Fruit fly (Drosophila melanogaster) whole organism, embryonic: Measurements from ENCODE around the gene ttm50.

ENCODE experiments used
- B-H2 ChIP-seq: fragments of 200-800 bp; sonication (Bioruptor generic); optimal IDR thresholded peaks from 2 replicates; lab custom pipeline; 2018; ENCODE audit warnings: missing biosample characterization, mild to moderate bottlenecking, missing genetic modification characterization
- CG10979 ChIP-seq: fragments of 200-800 bp; sonication (Bioruptor generic); optimal IDR thresholded peaks from 2 replicates; lab custom pipeline; 2018; ENCODE audit warnings: missing biosample characterization, mild to moderate bottlenecking, missing genetic modification characterization, moderate library complexity
- CG12744 ChIP-seq: fragments of 200-800 bp; sonication (Bioruptor generic); optimal IDR thresholded peaks from 2 replicates; lab custom pipeline; 2016; ENCODE audit warnings: missing biosample characterization, missing genetic modification characterization
- CG13624 ChIP-seq: fragments of 200-800 bp; sonication (Bioruptor generic); optimal IDR thresholded peaks from 2 replicates; lab custom pipeline; 2016; ENCODE audit warnings: missing biosample characterization, missing genetic modification characterization
- CG13894 ChIP-seq: fragments of 200-800 bp; sonication (Bioruptor generic); optimal IDR thresholded peaks from 3 replicates; lab custom pipeline; 2018; ENCODE audit warnings: missing biosample characterization, mild to moderate bottlenecking, missing genetic modification characterization, moderate library complexity
- CG17612 ChIP-seq: fragments of 200-800 bp; sonication (Bioruptor generic); IDR thresholded peaks from 2 replicates; pipeline ENCODE4 v1.3.6; 2022; ENCODE audit warnings: missing biosample characterization, missing genetic modification characterization
- CG18262 ChIP-seq: fragments of 200-800 bp; optimal IDR thresholded peaks from 3 replicates; lab custom pipeline; 2019; ENCODE audit warnings: missing biosample characterization, mild to moderate bottlenecking, missing genetic modification characterization, moderate library complexity
- CG30020 ChIP-seq: fragments of 200-800 bp; optimal IDR thresholded peaks from 2 replicates; lab custom pipeline; 2019; ENCODE audit warnings: missing biosample characterization, mild to moderate bottlenecking, missing genetic modification characterization, moderate library complexity
- CG31224 ChIP-seq: fragments of 200-800 bp; sonication (Bioruptor generic); IDR thresholded peaks from 2 replicates; pipeline ENCODE4 v1.3.6; 2022; ENCODE audit warnings: missing biosample characterization, missing genetic modification characterization
- CG3163 ChIP-seq: fragments of 200-800 bp; sonication (Bioruptor generic); optimal IDR thresholded peaks from 3 replicates; lab custom pipeline; 2016; ENCODE audit warnings: missing biosample characterization, missing genetic modification characterization
- CG32532 ChIP-seq: fragments of 200-800 bp; sonication (Bioruptor generic); IDR thresholded peaks from 2 replicates; pipeline ENCODE4 v1.3.6; 2022; ENCODE audit warnings: missing biosample characterization, missing genetic modification characterization
- CG32767 ChIP-seq: fragments of 200-800 bp; sonication (Bioruptor generic); IDR thresholded peaks from 2 replicates; pipeline ENCODE4 v1.3.6; 2022; ENCODE audit warnings: missing biosample characterization, missing genetic modification characterization
- CG34376 ChIP-seq: fragments of 200-800 bp; sonication (Bioruptor generic); optimal IDR thresholded peaks from 2 replicates; lab custom pipeline; 2018; ENCODE audit warnings: missing biosample characterization, mild to moderate bottlenecking, missing genetic modification characterization
- CG3838 ChIP-seq: fragments of 200-800 bp; sonication (Bioruptor generic); optimal IDR thresholded peaks from 3 replicates; lab custom pipeline; 2016; ENCODE audit warnings: missing biosample characterization, missing genetic modification characterization
- CG8388 ChIP-seq: fragments of 200-800 bp; sonication (Bioruptor generic); optimal IDR thresholded peaks from 2 replicates; lab custom pipeline; 2019; ENCODE audit warnings: missing biosample characterization, mild to moderate bottlenecking, missing genetic modification characterization, moderate library complexity
- CG9215 ChIP-seq: fragments of 200-800 bp; sonication (Bioruptor generic); IDR thresholded peaks from 2 replicates; pipeline ENCODE4 v1.3.6; 2022; ENCODE audit warnings: missing biosample characterization, missing genetic modification characterization
- CTCF ChIP-seq: fragments of 200-800 bp; sonication (Bioruptor generic); optimal IDR thresholded peaks from 2 replicates; lab custom pipeline; 2017; ENCODE audit warnings: missing biosample characterization, mild to moderate bottlenecking, missing genetic modification characterization, moderate library complexity
- Dip3 ChIP-seq: fragments of 200-800 bp; sonication (Bioruptor generic); optimal IDR thresholded peaks from 3 replicates; lab custom pipeline; 2016; ENCODE audit warnings: missing biosample characterization, missing genetic modification characterization
- Drgx ChIP-seq: fragments of 200-800 bp; sonication (Bioruptor generic); IDR thresholded peaks from 2 replicates; pipeline ENCODE4 v1.3.6; 2022; ENCODE audit warnings: missing biosample characterization, missing genetic modification characterization
- Fer1 ChIP-seq: fragments of 200-800 bp; sonication (Bioruptor generic); optimal IDR thresholded peaks from 2 replicates; lab custom pipeline; 2017; ENCODE audit warnings: missing biosample characterization, mild to moderate bottlenecking, missing genetic modification characterization
- HLH54F ChIP-seq: fragments of 200-800 bp; sonication (Bioruptor generic); optimal IDR thresholded peaks from 3 replicates; lab custom pipeline; 2016; ENCODE audit warnings: missing biosample characterization, missing genetic modification characterization
- Hey ChIP-seq: fragments of 200-800 bp; sonication (Bioruptor generic); optimal IDR thresholded peaks from 3 replicates; lab custom pipeline; 2018; ENCODE audit warnings: missing biosample characterization, mild to moderate bottlenecking, missing genetic modification characterization
- Hmx ChIP-seq: fragments of 200-800 bp; sonication (Bioruptor generic); optimal IDR thresholded peaks from 2 replicates; lab custom pipeline; 2016; ENCODE audit warnings: missing biosample characterization, missing genetic modification characterization
- Lim3 ChIP-seq: fragments of 200-800 bp; sonication (Bioruptor generic); IDR thresholded peaks from 2 replicates; pipeline ENCODE4 v1.3.6; 2022; ENCODE audit warnings: missing biosample characterization, missing genetic modification characterization
- Myb ChIP-seq: fragments of 200-800 bp; sonication (Bioruptor generic); optimal IDR thresholded peaks from 2 replicates; lab custom pipeline; 2016; ENCODE audit warnings: missing biosample characterization, missing genetic modification characterization
- Neu2 ChIP-seq: fragments of 200-800 bp; sonication (Bioruptor generic); optimal IDR thresholded peaks from 3 replicates; lab custom pipeline; 2016; ENCODE audit warnings: missing biosample characterization, missing genetic modification characterization, borderline replicate concordance
- Nf-YB ChIP-seq: fragments of 200-800 bp; sonication (Bioruptor generic); optimal IDR thresholded peaks from 3 replicates; lab custom pipeline; 2019; ENCODE audit warnings: missing biosample characterization, mild to moderate bottlenecking, missing genetic modification characterization, moderate library complexity
- Nf-YC ChIP-seq: fragments of 200-800 bp; optimal IDR thresholded peaks from 3 replicates; lab custom pipeline; 2019; ENCODE audit warnings: missing biosample characterization, mild to moderate bottlenecking, missing genetic modification characterization, moderate library complexity
- Ravus ChIP-seq: fragments of 200-800 bp; sonication (Bioruptor generic); IDR thresholded peaks from 2 replicates; pipeline ENCODE4 v1.3.6; 2022; ENCODE audit warnings: missing biosample characterization, missing genetic modification characterization
- Scr ChIP-seq: fragments of 200-800 bp; sonication (Bioruptor generic); IDR thresholded peaks from 2 replicates; pipeline ENCODE4 v1.3.6; 2022; ENCODE audit warnings: missing biosample characterization, missing genetic modification characterization; ENCODE audit not compliant: partially characterized antibody
- bigmax ChIP-seq: fragments of 200-800 bp; sonication (Bioruptor generic); optimal IDR thresholded peaks from 2 replicates; lab custom pipeline; 2018; ENCODE audit warnings: missing biosample characterization, mild to moderate bottlenecking, missing genetic modification characterization
- da ChIP-seq: fragments of 200-800 bp; sonication (Bioruptor generic); optimal IDR thresholded peaks from 2 replicates; lab custom pipeline; 2016; ENCODE audit warnings: missing biosample characterization, missing genetic modification characterization
- disco-r ChIP-seq: fragments of 200-800 bp; sonication (Bioruptor generic); optimal IDR thresholded peaks from 2 replicates; lab custom pipeline; 2016; ENCODE audit warnings: missing biosample characterization, missing genetic modification characterization
- dysf ChIP-seq: fragments of 200-800 bp; sonication (Bioruptor generic); IDR thresholded peaks from 3 replicates; pipeline ENCODE4 v1.3.6; 2022; ENCODE audit warnings: missing biosample characterization, missing genetic modification characterization
- eve ChIP-seq, 2 experiments: fragments of >200 bp; optimal IDR thresholded peaks; 2 replicates each; lab custom pipeline; 2017; ENCODE audit warnings: missing biosample characterization in 2 of 2, missing genetic modification characterization in 2 of 2
- gt ChIP-seq: fragments of 200-800 bp; sonication (Bioruptor generic); IDR thresholded peaks from 2 replicates; pipeline ENCODE4 v1.3.6; 2022; ENCODE audit warnings: missing biosample characterization, missing genetic modification characterization
- insv ChIP-seq, 2 experiments: fragments of 200-800 bp; sonication (Bioruptor generic); optimal IDR thresholded peaks; 3 replicates each; lab custom pipeline; 2016 to 2018; ENCODE audit warnings: missing biosample characterization in 2 of 2, missing genetic modification characterization in 2 of 2
- jigr1 ChIP-seq: fragments of 200-800 bp; sonication (Bioruptor generic); IDR thresholded peaks from 3 replicates; pipeline ENCODE4 v1.3.6; 2022; ENCODE audit warnings: missing biosample characterization, missing genetic modification characterization
- lab ChIP-seq: fragments of 200-800 bp; sonication (Bioruptor generic); optimal IDR thresholded peaks from 3 replicates; lab custom pipeline; 2017; ENCODE audit warnings: missing biosample characterization, missing genetic modification characterization, mild to moderate bottlenecking, moderate library complexity, missing genetic modification reagents
- lbe ChIP-seq: fragments of 200-800 bp; sonication (Bioruptor generic); optimal IDR thresholded peaks from 2 replicates; lab custom pipeline; 2016; ENCODE audit warnings: missing biosample characterization, mild to moderate bottlenecking, missing genetic modification characterization
- nerfin-1 ChIP-seq: fragments of 200-800 bp; sonication (Bioruptor generic); optimal IDR thresholded peaks from 3 replicates; lab custom pipeline; 2019; ENCODE audit warnings: missing biosample characterization, mild to moderate bottlenecking, missing genetic modification characterization, moderate library complexity
- oc ChIP-seq: fragments of 200-800 bp; sonication (Bioruptor generic); optimal IDR thresholded peaks from 2 replicates; lab custom pipeline; 2018; ENCODE audit warnings: missing biosample characterization, mild to moderate bottlenecking, missing genetic modification characterization, moderate library complexity
- p53 ChIP-seq: fragments of 200-800 bp; sonication (Bioruptor generic); optimal IDR thresholded peaks from 2 replicates; lab custom pipeline; 2016; ENCODE audit warnings: missing biosample characterization, missing genetic modification characterization
- pan ChIP-seq, 4 experiments: fragments of >200 bp in 3 of 4; fragments of 200-800 bp in 1 of 4; sonication (Bioruptor generic) in 1 of 4; optimal IDR thresholded peaks in 3 of 4; IDR thresholded peaks in 1 of 4; 2 replicates each; pipeline versions ENCODE4 v1.3.6 to Lab custom; 2017 to 2022; ENCODE audit warnings: missing biosample characterization in 2 of 4, missing genetic modification characterization in 2 of 4, mixed read lengths in 1 of 4
- seq ChIP-seq: fragments of 200-800 bp; sonication (Bioruptor generic); IDR thresholded peaks from 2 replicates; pipeline ENCODE4 v1.3.6; 2022; ENCODE audit warnings: missing biosample characterization, missing genetic modification characterization
- tx ChIP-seq: fragments of 200-800 bp; sonication (Bioruptor generic); optimal IDR thresholded peaks from 2 replicates; lab custom pipeline; 2016; ENCODE audit warnings: missing biosample characterization, missing genetic modification characterization
- z ChIP-seq: fragments of 200-800 bp; sonication (Bioruptor generic); IDR thresholded peaks from 3 replicates; pipeline ENCODE4 v1.3.6; 2022; ENCODE audit warnings: missing biosample characterization, missing genetic modification characterization

The ttm50 gene

DNA sequence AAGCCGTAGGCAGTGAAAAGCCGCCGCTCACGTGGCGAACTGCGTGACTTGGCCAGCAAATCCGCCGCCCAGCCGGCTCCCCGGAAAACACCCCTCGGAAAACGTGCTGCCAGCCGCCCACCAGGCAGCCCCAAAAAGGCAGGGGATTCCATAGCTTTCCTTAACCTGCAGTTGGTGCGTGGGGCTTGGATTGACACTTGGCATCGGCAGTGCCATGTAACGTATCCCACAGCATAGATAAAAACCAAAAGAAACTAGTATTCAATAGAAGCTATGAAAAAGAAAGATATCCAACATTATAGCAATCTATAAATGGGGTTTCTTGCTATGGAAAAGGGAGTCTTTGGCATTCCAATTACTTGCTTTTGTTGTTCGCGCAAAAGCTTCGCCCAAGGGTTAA lies 47.0 kb downstream of the ttm50 start (continued):
- TF ChIP-seq CG34376 (peak; percentile 16), HLH54F (GFP tag; lab: Kevin White, UChicago) (no peak), lbe (GFP tag; lab: Kevin White, UChicago) (no peak), CG13894 (tag; lab: Kevin White, UChicago) (peak; percentile 9), lab (GFP tag; lab: Kevin White, UChicago) (peak; percentile 25)

DNA sequence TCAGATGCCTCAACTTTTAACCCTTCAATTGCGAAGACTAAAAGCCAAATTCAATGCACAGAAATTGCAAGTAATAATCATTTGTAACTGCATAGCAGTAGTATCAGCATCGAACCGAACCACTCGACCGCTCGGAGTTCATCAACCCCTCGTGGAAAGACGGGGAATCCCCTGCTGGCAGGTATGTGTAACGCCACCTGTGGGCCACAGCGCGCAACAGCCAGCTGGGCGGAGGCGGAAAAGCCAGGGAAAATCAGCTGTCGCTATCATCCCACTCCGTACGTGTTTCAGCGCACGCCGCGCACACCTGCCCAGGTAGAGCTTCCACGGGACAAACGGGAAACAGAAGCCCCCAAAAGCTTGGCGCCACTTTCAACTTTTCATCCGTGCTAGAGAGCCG lies 47.5 kb downstream of the ttm50 start:
- TF ChIP-seq CG3838 (GFP tag; lab: Kevin White, UChicago): no peak
- TF ChIP-seq CTCF (GFP tag; lab: Kevin White, UChicago): peak; percentile 89
- peak; percentile 9 for TF ChIP-seq CG10979
- no peak for TF ChIP-seq insv (GFP tag; optimal IDR thresholded peaks at IDR 0.05; lab: Kevin White, UChicago)

dm6 chrX:2683926-2684325 lies 48.1 kb downstream of the ttm50 start:
- peak; percentile 61 for TF ChIP-seq oc (tag; lab: Kevin White, UChicago)
- TF ChIP-seq Drgx (GFP tag; lab: Robert Waterston, UW): no peak
- TF ChIP-seq CG31224 (GFP tag; lab: Robert Waterston, UW): no peak
- no peak for TF ChIP-seq Scr (GFP tag; lab: Robert Waterston, UW)
- TF ChIP-seq nerfin-1: peak; percentile 43
- peak; percentile 93 for TF ChIP-seq Hey (tag; lab: Kevin White, UChicago)
- TF ChIP-seq Fer1 (GFP tag; lab: Kevin White, UChicago): no peak
- TF ChIP-seq Neu2 (GFP tag; lab: Kevin White, UChicago): no peak
- no peak for TF ChIP-seq pan (optimal IDR thresholded peaks at IDR 0.05; lab: Kevin White, UChicago)
- TF ChIP-seq pan (GFP tag; optimal IDR thresholded peaks at IDR 0.05 in 1 of 2, IDR thresholded peaks at IDR 0.05 in 1 of 2): no peak
- TF ChIP-seq gt (GFP tag; lab: Robert Waterston, UW): no peak
- TF ChIP-seq bigmax (GFP tag; lab: Kevin White, UChicago): no peak
- no peak for TF ChIP-seq Hmx (GFP tag; lab: Kevin White, UChicago)
- no peak for TF ChIP-seq CG17612 (GFP tag; lab: Robert Waterston, UW)
- no peak for TF ChIP-seq Ravus (GFP tag; lab: Robert Waterston, UW)
- TF ChIP-seq, all 482 proteins: peak for 3

DNA sequence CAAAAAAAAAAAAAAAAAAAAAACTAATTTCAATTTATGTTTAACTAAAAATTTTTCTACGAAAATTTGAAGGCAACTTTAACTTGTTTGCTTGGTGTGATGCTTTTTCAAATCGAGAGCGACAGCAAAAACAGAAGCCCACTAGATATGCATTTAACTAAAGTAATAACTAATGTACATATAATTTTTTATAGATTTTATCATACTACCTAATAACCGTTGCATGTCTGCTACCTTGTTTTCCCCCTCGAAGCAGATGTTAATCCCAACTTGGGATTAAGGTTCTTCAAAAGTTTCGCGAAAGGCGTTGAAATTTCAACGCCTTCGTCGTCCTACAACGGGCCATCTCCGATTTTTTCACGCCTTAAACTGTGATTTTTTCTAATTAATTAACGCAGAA lies 49.2 kb downstream of the ttm50 start, which contains the start of gene CG2652:
Gene CG2652 (minus strand): TSS at position 101 of the 400 bp plus-strand sequence.
- no peak for TF ChIP-seq jigr1
- TF ChIP-seq CG3163 (GFP tag; lab: Kevin White, UChicago): no peak
- TF ChIP-seq da: no peak
- no peak for TF ChIP-seq disco-r
- TF ChIP-seq Lim3 (GFP tag; lab: Robert Waterston, UW): no peak
- TF ChIP-seq CG13624 (GFP tag; lab: Kevin White, UChicago): no peak
- TF ChIP-seq dysf (GFP tag; lab: Robert Waterston, UW): no peak
- no peak for TF ChIP-seq z (GFP tag; lab: Robert Waterston, UW)
- TF ChIP-seq CG9215 (GFP tag; lab: Robert Waterston, UW): no peak
- TF ChIP-seq p53 (GFP tag; lab: Kevin White, UChicago): no peak
- TF ChIP-seq tx (GFP tag; lab: Kevin White, UChicago): no peak
- TF ChIP-seq CG12744 (GFP tag; lab: Kevin White, UChicago): no peak

- TF ChIP-seq CG18262 (no peak), Myb (no peak), CG32532 (no peak), eve (GFP tag; optimal IDR thresholded peaks at IDR 0.05; lab: Kevin White, UChicago) (no peak), seq (peak; percentile 51; the same call in 1 of the 2 replicates), Nf-YB (GFP tag; lab: Kevin White, UChicago) (peak; percentile 84), CG30020 (tag; lab: Kevin White, UChicago) (no peak), Nf-YC (tag; lab: Kevin White, UChicago) (peak; percentile 84), B-H2 (GFP tag; lab: Kevin White, UChicago) (no peak), CG32767 (GFP tag; lab: Robert Waterston, UW) (peak; percentile 60; the same call in 1 of the 2 replicates), CG8388 (GFP tag; lab: Kevin White, UChicago) (no peak), Dip3 (GFP tag; lab: Kevin White, UChicago) (no peak)
Measured at dm6 chrX:2681601-2682000, 50.4 kb downstream of the ttm50 start, which contains the start of gene HLH3B. Gene HLH3B (minus strand): TSS chrX:2681723.
